Fruit fly (Drosophila melanogaster): ENCODE measurements around the gene CG8003.

CG8003 gene

DNA sequence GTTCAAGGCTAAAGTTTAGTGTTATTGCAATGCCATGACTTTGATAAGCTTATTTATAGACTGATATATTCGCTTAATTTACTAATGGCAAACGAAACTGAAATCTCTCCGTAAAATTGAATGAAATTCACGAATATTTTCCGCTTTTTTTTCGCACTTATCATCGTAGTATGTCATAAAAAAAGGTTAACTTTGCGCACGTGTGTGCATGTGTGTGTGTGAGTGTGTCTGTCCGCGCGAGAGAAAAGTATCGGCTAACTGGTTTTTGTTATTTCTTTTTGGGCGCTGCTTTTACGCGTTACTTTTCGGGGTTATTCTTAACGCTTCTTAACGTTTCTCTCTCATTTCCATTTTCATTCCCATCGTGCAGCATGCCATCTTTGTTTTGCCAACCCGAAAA is 16.5 kb downstream of the CG8003 start (continued):
- TF ChIP-seq CG3281 (GFP tag; optimal IDR thresholded peaks at IDR 0.05) (no peak), ci (GFP tag; IDR thresholded peaks at IDR 0.05) (no peak), Dbx (GFP tag; IDR thresholded peaks at IDR 0.05) (no peak), esg (GFP tag; conservative IDR thresholded peaks at IDR 0.05) (no peak), CG12769 (tag; optimal IDR thresholded peaks at IDR 0.05) (peak; percentile 33), CG12219 (GFP tag; optimal IDR thresholded peaks at IDR 0.05) (no peak), odd (GFP tag; optimal IDR thresholded peaks at IDR 0.05) (no peak), CG12659 (GFP tag; optimal IDR thresholded peaks at IDR 0.05) (no peak), org-1 (GFP tag; optimal IDR thresholded peaks at IDR 0.05) (no peak), CG32532 (GFP tag; IDR thresholded peaks at IDR 0.05) (no peak), H2.0 (GFP tag; IDR thresholded peaks at IDR 0.05) (no peak), CG6765 (GFP tag; optimal IDR thresholded peaks at IDR 0.05) (no peak), CG4854 (GFP tag; optimal IDR thresholded peaks at IDR 0.05) (no peak), sob (GFP tag; IDR thresholded peaks at IDR 0.05) (no peak), tio (GFP tag; optimal IDR thresholded peaks at IDR 0.05) (no peak), BtbVII (GFP tag; optimal IDR thresholded peaks at IDR 0.05) (no peak), cg (GFP tag; optimal IDR thresholded peaks at IDR 0.05) (peak; percentile 54), hkb (optimal IDR thresholded peaks at IDR 0.05) (no peak), hkb (GFP tag; IDR thresholded peaks at IDR 0.05) (no peak), btn (GFP tag; optimal IDR thresholded peaks at IDR 0.05) (no peak), CG10979 (tag; optimal IDR thresholded peaks at IDR 0.05) (no peak), Side (GFP tag; optimal IDR thresholded peaks at IDR 0.05) (no peak), CG1792 (GFP tag; optimal IDR thresholded peaks at IDR 0.05) (no peak), pzg (GFP tag; optimal IDR thresholded peaks at IDR 0.05) (no peak), abd-A (tag; optimal IDR thresholded peaks at IDR 0.05) (peak; percentile 22), CG6654 (GFP tag; optimal IDR thresholded peaks at IDR 0.05) (no peak), NC2β (GFP tag; optimal IDR thresholded peaks at IDR 0.05) (no peak), Scr (GFP tag; IDR thresholded peaks at IDR 0.05; ENCODE audit: partially characterized antibody) (0 out of 2 replicates have a peak, but pooled peaks have one; percentile 11), Spps (tag; optimal IDR thresholded peaks at IDR 0.05) (no peak), Abd-B (GFP tag; optimal IDR thresholded peaks at IDR 0.05) (no peak), Oli (tag; optimal IDR thresholded peaks at IDR 0.05) (no peak), slou (GFP tag; optimal IDR thresholded peaks at IDR 0.05) (no peak), CG2202 (tag; optimal IDR thresholded peaks at IDR 0.05) (no peak), pros (GFP tag; optimal IDR thresholded peaks at IDR 0.05) (no peak), CG13287 (GFP tag; IDR thresholded peaks at IDR 0.05; ENCODE audit: partially characterized antibody) (no peak), sqz (GFP tag; optimal IDR thresholded peaks at IDR 0.05) (peak; percentile 47), tll (GFP tag; optimal IDR thresholded peaks at IDR 0.05) (peak in 1 of 2 experiments; percentile 17), Meics (GFP tag; optimal IDR thresholded peaks at IDR 0.05) (no peak), gcm (GFP tag; optimal IDR thresholded peaks at IDR 0.05) (no peak), CG13624 (GFP tag; optimal IDR thresholded peaks at IDR 0.05) (no peak), sna (GFP tag; IDR thresholded peaks at IDR 0.05; ENCODE audit: partially characterized antibody) (no peak), Dll (GFP tag; IDR thresholded peaks at IDR 0.05; ENCODE audit: partially characterized antibody) (no peak)

All from whole organism, embryonic.